In the genomic region with DNA sequence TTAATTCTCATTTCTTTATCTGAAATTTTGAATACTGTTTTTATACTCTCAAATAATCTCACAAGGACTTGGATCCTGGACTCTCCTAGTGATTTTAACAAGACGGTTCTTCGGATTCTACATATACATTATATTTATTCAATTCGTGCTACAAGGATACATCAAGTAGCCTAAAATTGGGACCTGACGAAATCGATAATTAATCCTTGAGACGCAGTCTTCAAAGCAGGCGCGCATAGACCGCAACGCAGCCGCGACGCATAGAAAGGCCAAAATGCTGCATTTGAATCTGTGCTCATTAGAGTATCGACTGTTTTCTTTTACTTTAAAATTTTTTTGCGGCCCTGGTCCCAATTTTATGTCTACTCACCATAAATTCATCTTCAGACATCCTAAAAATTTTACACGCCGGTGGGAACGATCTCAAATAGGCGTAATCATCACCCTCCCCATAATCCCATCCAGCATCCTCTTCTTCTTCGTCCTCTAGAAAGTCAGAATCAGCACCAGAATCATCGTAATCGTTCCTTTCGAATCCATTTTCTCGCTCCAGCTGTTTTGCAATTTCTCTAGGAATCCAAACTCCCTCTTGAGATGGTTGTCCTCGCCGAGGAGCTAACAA, we compare ENCODE assay signal across 6 worm cellular contexts.
A peak's percentile ranks its signal among the peaks of the same experiment; 100 is the strongest.
TF ChIP-seq lines count a peak whose summit lies in the region.

A gene (plus strand): TSS at position 572 of the 622 bp plus-strand sequence.

TF ChIP-seq in whole organism, L1 larva, 84 proteins besides CTCF, POLR2A, EP300 and RAD21:
- TF ChIP-seq efl-1 (optimal IDR thresholded peaks at IDR 0.05; lab: Kevin White, UChicago) = peak in 1 of 2 experiments; percentile 15
- no peak for TF ChIP-seq efl-1 (GFP tag; optimal IDR thresholded peaks at IDR 0.05 in 1 of 2; lab: Kevin White, UChicago)
- TF ChIP-seq lir-3 (tag; optimal IDR thresholded peaks at IDR 0.05; lab: Kevin White, UChicago; ENCODE audit: poor library complexity) = no peak
- TF ChIP-seq ceh-63 (GFP tag; optimal IDR thresholded peaks at IDR 0.05; lab: Kevin White, UChicago) = peak; percentile 8
- no peak for TF ChIP-seq vab-15 (tag; optimal IDR thresholded peaks at IDR 0.05; lab: Kevin White, UChicago)

TF ChIP-seq in whole organism, L2 larva, 48 proteins besides CTCF, POLR2A, EP300 and RAD21:
- TF ChIP-seq sma-9 (GFP tag; optimal IDR thresholded peaks at IDR 0.05; lab: Kevin White, UChicago) (no peak), sma-9 (tag; optimal IDR thresholded peaks at IDR 0.05; lab: Kevin White, UChicago) (no peak), unc-55 (GFP tag; optimal IDR thresholded peaks at IDR 0.05; lab: Kevin White, UChicago) (peak; percentile 14), alr-1 (tag; optimal IDR thresholded peaks at IDR 0.05; lab: Kevin White, UChicago) (no peak)

TF ChIP-seq in whole organism, early embryonic, 17 proteins besides CTCF, POLR2A, EP300 and RAD21:
- TF ChIP-seq ceh-36 (tag; optimal IDR thresholded peaks at IDR 0.05; lab: Kevin White, UChicago) = no peak
- no peak for TF ChIP-seq ceh-13 (GFP tag; optimal IDR thresholded peaks at IDR 0.05; lab: Kevin White, UChicago)
- peak; percentile 52 for TF ChIP-seq ama-1 (optimal IDR thresholded peaks at IDR 0.05; lab: Kevin White, UChicago)
- no peak for TF ChIP-seq scrt-1 (GFP tag; IDR thresholded peaks at IDR 0.05; lab: Robert Waterston, UW)

TF ChIP-seq in whole organism, late embryonic, 69 proteins besides CTCF, POLR2A, EP300 and RAD21:
- TF ChIP-seq elt-4 (tag; optimal IDR thresholded peaks at IDR 0.05; lab: Kevin White, UChicago) (no peak), ceh-48 (tag; optimal IDR thresholded peaks at IDR 0.05; lab: Kevin White, UChicago) (peak; percentile 20)

TF ChIP-seq in whole organism, midembryonic, 9 proteins besides CTCF, POLR2A, EP300 and RAD21:
- no peak for TF ChIP-seq ztf-29 (GFP tag; IDR thresholded peaks at IDR 0.05; lab: Robert Waterston, UW)
- no peak for TF ChIP-seq ref-1 (GFP tag; conservative IDR thresholded peaks at IDR 0.05; lab: Robert Waterston, UW)
- TF ChIP-seq T22C8.4 (GFP tag; IDR thresholded peaks at IDR 0.05; lab: Robert Waterston, UW) = 0 out of 2 replicates have a peak, but pooled peaks have one; percentile 8
TF ChIP-seq in whole organism, midembryonic: peak in this region for 1.

TF ChIP-seq in whole organism, mixed stage, embryonic, 35 proteins besides CTCF, POLR2A, EP300 and RAD21:
- TF ChIP-seq nhr-76 (tag; optimal IDR thresholded peaks at IDR 0.05; lab: Kevin White, UChicago) (no peak), ces-1 (GFP tag; optimal IDR thresholded peaks at IDR 0.05; lab: Kevin White, UChicago) (peak; percentile 9), hlh-1 (tag; optimal IDR thresholded peaks at IDR 0.05; lab: Kevin White, UChicago) (peak; percentile 50), unc-120 (tag; optimal IDR thresholded peaks at IDR 0.05; lab: Kevin White, UChicago; ENCODE audit: poor library complexity, severe bottlenecking) (no peak), ceh-39 (tag; optimal IDR thresholded peaks at IDR 0.05; lab: Kevin White, UChicago) (peak; percentile 97)
